Worm (Caenorhabditis elegans): ENCODE results near the gene ZC250.2.

Gene ZC250.2

DNA sequence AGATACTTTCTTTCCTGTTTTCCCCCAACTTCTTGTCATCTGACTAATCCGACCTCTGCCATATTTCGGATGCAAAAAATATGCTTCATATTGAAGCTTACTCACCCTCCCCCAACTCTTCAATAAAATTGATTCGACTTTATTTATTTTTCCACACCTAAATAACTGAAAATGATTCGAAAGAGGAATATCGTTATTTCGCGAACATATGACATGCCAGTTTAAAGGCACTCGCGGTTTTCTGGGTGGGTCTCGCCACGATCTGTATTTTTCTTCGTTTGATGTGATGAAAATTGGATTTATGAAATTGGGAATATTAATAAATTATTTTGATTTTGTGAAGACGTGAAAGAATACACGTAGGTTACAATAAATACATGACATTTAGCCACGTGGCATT is 20.5 kb upstream of the ZC250.2 start, which contains the start of gene F44E7.3:
Gene F44E7.3, plus strand, starts transcription at position 319 of the 400 bp plus-strand sequence.
- TF ChIP-seq ces-1 (GFP tag; optimal IDR thresholded peaks at IDR 0.05) (no peak), lsy-2 (tag; optimal IDR thresholded peaks at IDR 0.05) (no peak), ceh-43 (GFP tag; optimal IDR thresholded peaks at IDR 0.05) (no peak), M03D4.4 (tag; optimal IDR thresholded peaks at IDR 0.05) (no peak), elt-3 (tag; optimal IDR thresholded peaks at IDR 0.05) (no peak), mep-1 (tag; optimal IDR thresholded peaks at IDR 0.05) (no peak), zip-8 (tag; optimal IDR thresholded peaks at IDR 0.05) (no peak), ham-2 (GFP tag; optimal IDR thresholded peaks at IDR 0.05) (no peak), hlh-1 (tag; optimal IDR thresholded peaks at IDR 0.05) (no peak)

DNA sequence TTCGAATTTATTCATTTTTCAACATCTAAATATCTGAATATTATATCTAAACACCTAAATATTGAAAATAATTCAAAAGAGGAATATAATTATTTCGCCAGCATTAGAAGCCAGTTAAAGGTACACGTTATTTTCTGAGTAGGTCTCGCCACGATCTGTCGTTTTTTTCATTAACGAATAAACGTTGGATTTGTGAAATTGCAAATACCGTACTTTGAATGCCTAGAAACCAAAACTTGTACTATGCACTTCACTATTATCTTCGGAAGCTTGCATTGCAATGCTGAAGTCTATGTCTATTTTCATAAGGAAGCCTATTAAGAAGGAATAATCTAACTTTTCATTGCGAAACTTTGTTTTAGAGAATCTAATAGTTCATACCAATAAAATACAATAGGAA is 19.6 kb upstream of the ZC250.2 start:
- no peak for TF ChIP-seq unc-120 (tag; optimal IDR thresholded peaks at IDR 0.05; ENCODE audit: poor library complexity, severe bottlenecking)
- TF ChIP-seq nhr-28 (tag; optimal IDR thresholded peaks at IDR 0.05): no peak
- TF ChIP-seq nhr-237 (tag; optimal IDR thresholded peaks at IDR 0.05): no peak
- TF ChIP-seq ceh-43 (GFP tag; optimal IDR thresholded peaks at IDR 0.05): no peak
- TF ChIP-seq lsy-2 (tag; optimal IDR thresholded peaks at IDR 0.05): no peak
- TF ChIP-seq nhr-2 (tag; optimal IDR thresholded peaks at IDR 0.05): no peak
- TF ChIP-seq ham-2 (GFP tag; optimal IDR thresholded peaks at IDR 0.05): no peak
- no peak for TF ChIP-seq mep-1 (tag; optimal IDR thresholded peaks at IDR 0.05)

DNA sequence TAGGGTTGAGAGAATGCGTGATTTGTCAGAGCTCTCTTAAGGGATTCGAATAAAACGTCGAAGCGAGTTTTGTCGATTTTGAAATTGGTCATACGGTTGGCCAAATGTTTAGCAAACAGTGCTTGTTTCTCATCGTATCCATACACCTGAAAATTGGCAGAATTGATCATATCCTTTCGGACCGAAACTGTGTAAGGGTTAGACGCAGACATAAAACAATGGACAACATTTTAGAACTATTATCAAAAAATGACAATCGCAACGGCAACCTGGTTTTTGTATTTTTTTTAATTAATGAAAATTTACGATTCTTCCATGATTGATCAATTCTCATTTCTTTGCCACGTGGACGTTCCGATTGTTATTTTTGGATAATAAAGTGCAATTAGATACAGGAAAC is 18.0 kb upstream of the ZC250.2 start:
- TF ChIP-seq sptf-1 (tag; optimal IDR thresholded peaks at IDR 0.05): no peak
- TF ChIP-seq blmp-1 (tag; optimal IDR thresholded peaks at IDR 0.05): no peak
- no peak for TF ChIP-seq snpc-4 (tag; optimal IDR thresholded peaks at IDR 0.05)
- no peak for TF ChIP-seq zip-8 (tag; optimal IDR thresholded peaks at IDR 0.05)
- no peak for TF ChIP-seq tbx-8 (GFP tag; optimal IDR thresholded peaks at IDR 0.05)
- TF ChIP-seq hlh-1 (tag; optimal IDR thresholded peaks at IDR 0.05): no peak

DNA sequence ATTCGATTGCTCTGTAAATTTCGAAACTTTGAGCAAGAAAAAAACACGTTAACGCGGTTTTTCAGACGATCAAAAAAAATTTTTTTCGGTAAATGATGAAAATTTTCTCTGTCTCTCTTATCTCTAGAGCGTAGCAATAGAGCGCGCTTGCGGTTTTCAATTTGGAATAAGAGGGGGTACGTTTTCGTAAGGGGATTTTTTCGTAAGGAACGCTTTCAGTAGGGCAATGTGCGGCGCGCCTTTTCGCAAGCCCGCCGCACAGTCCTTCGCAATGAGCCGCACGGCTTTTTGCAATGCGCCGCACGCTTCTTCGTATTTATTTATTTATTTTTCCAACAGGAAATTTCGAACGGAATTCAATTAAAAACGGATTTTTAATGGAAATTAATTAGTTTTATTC is 15.2 kb upstream of the ZC250.2 start, which contains the start of gene F44E7.4:
Gene F44E7.4, minus strand, starts transcription at position 13 of the 400 bp plus-strand sequence.
- TF ChIP-seq lin-13 (tag; optimal IDR thresholded peaks at IDR 0.05) (peak; percentile 18), lsy-2 (tag; optimal IDR thresholded peaks at IDR 0.05) (peak; percentile 43), mep-1 (tag; optimal IDR thresholded peaks at IDR 0.05) (peak; percentile 61), unc-120 (tag; optimal IDR thresholded peaks at IDR 0.05; ENCODE audit: poor library complexity, severe bottlenecking) (peak; percentile 7)

DNA sequence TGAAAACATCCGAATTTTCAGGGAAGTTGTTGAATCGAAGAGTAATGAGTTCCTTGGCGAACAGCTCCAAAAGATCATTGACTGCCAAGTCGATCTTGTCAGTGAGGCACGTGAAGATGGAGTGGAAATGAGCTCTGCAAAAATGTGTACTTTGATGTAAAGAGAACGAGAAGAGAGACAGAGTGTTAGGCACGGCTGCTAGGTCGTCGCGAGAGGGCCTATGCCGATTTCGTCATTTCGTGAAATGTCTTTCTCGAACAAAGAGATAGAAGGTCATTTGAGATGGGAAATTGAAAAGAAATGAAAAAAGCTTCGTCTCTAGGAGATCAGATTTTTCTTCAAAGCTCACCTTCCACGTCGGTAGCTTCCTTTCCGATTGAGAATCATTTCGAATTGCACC is 12.1 kb upstream of the ZC250.2 start:
- no peak for TF ChIP-seq sptf-1 (tag; optimal IDR thresholded peaks at IDR 0.05)

DNA sequence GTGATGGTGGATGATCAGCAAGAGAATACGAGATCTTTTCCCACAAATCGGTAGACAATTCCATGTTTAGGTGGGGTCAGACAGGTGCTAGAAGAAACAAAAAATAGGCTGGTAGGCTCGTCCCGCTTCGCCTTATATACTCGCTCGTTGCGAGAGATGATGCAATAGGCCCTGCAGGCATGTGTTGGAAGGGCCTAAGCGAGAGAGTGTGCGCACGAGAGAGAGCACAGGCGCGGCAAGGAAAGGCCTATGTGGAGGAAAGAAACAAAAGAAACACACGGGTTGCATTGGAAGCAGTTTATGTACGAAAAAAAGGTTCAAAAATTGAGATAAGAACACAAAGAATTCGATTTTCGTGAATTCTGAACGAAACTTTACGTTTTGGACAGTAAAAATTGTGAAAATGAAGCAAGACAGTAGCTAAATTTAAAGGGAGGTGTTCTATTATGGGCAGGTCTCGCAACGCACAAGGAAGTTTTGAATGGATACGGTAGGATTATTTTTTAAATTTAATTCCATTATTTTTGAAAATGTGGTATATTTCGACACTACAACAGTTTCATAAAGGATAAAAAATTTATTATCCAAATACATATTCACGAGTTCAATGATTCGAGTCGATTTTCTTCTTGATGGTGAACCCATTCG is 11.3 kb upstream of the ZC250.2 start, which contains the start of gene F44E7.5:
Gene F44E7.5, minus strand, starts transcription at position 210 of the 648 bp plus-strand sequence.
- peak; percentile 20 for TF ChIP-seq lsy-2 (tag; optimal IDR thresholded peaks at IDR 0.05)
- peak; percentile 2 for TF ChIP-seq ces-1 (GFP tag; optimal IDR thresholded peaks at IDR 0.05)
- TF ChIP-seq nhr-28 (tag; optimal IDR thresholded peaks at IDR 0.05): no peak
- TF ChIP-seq sem-2 (GFP tag; optimal IDR thresholded peaks at IDR 0.05): no peak
- TF ChIP-seq lin-32 (GFP tag; optimal IDR thresholded peaks at IDR 0.05): no peak
- peak; percentile 37 for TF ChIP-seq ceh-39 (tag; optimal IDR thresholded peaks at IDR 0.05)
- peak; percentile 60 for TF ChIP-seq zip-8 (tag; optimal IDR thresholded peaks at IDR 0.05)
- peak; percentile 8 for TF ChIP-seq unc-120 (tag; optimal IDR thresholded peaks at IDR 0.05; ENCODE audit: poor library complexity, severe bottlenecking)
- no peak for TF ChIP-seq sptf-1 (tag; optimal IDR thresholded peaks at IDR 0.05)

DNA sequence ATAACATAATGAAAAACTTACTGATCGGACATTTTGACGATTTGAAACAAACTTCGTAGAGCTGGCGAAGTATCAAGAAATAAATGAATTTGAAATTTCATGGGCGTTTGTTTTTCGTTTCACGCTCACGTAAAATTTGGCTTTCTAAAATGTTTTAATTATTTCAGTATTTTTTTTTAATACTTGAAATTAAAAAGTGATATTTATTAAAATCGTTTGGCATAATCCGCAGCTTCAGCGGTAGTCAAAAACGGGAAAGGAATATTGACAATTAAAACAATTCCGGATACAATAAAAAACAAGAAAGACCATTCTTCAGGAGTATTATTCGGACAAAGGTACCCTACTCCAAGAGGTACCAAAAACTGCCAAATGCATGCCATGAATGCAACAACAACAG is 9.4 kb upstream of the ZC250.2 start, which contains the start of gene fbxa-183:
Gene fbxa-183, minus strand, starts transcription at position 101 of the 400 bp plus-strand sequence.
- TF ChIP-seq lin-32 (GFP tag; optimal IDR thresholded peaks at IDR 0.05) (no peak), nhr-2 (tag; optimal IDR thresholded peaks at IDR 0.05) (no peak), cnd-1 (tag; optimal IDR thresholded peaks at IDR 0.05) (no peak), elt-3 (tag; optimal IDR thresholded peaks at IDR 0.05) (no peak), lin-13 (tag; optimal IDR thresholded peaks at IDR 0.05) (no peak), hlh-1 (tag; optimal IDR thresholded peaks at IDR 0.05) (no peak), drap-1 (GFP tag; optimal IDR thresholded peaks at IDR 0.05) (no peak), ceh-39 (tag; optimal IDR thresholded peaks at IDR 0.05) (no peak), pha-4 (tag; optimal IDR thresholded peaks at IDR 0.05) (no peak), snpc-4 (tag; optimal IDR thresholded peaks at IDR 0.05) (no peak), ceh-43 (GFP tag; optimal IDR thresholded peaks at IDR 0.05) (no peak), mls-2 (tag; optimal IDR thresholded peaks at IDR 0.05) (no peak), M03D4.4 (tag; optimal IDR thresholded peaks at IDR 0.05) (no peak), mab-5 (tag; optimal IDR thresholded peaks at IDR 0.05) (no peak), sptf-1 (tag; optimal IDR thresholded peaks at IDR 0.05) (no peak)
